Fruit fly (Drosophila melanogaster) whole organism, prepupa: Measurements from ENCODE around the gene Hsp67Ba.

ENCODE experiments used
- Ets21C ChIP-seq: fragments of 200-800 bp; sonication (Bioruptor generic); optimal IDR thresholded peaks from 3 replicates; lab custom pipeline; 2016; ENCODE audit warnings: missing biosample characterization, missing genetic modification characterization
- Met ChIP-seq: fragments of 200-800 bp; sonication (Bioruptor generic); optimal IDR thresholded peaks from 3 replicates; lab custom pipeline; 2016; ENCODE audit warnings: missing biosample characterization, missing genetic modification characterization
- achi ChIP-seq: fragments of 200-800 bp; sonication (Bioruptor generic); optimal IDR thresholded peaks from 3 replicates; lab custom pipeline; 2016; ENCODE audit warnings: missing biosample characterization, missing genetic modification characterization

dm6 chr3L:9399855-9400254 lies 20.5 kb upstream of the Hsp67Ba start:
- TF ChIP-seq Met (no peak), achi (GFP tag; lab: Kevin White, UChicago) (no peak), Ets21C (GFP tag; lab: Kevin White, UChicago) (no peak)
